Worm (Caenorhabditis elegans): ENCODE data around the gene xpo-3.

- TF ChIP-seq ztf-16 (tag; optimal IDR thresholded peaks at IDR 0.05) (no peak), pax-1 (tag; optimal IDR thresholded peaks at IDR 0.05) (no peak), tbx-2 (tag; optimal IDR thresholded peaks at IDR 0.05) (no peak), pha-4 (tag; optimal IDR thresholded peaks at IDR 0.05) (no peak), nhr-11 (tag; optimal IDR thresholded peaks at IDR 0.05) (no peak), C08G9.2 (tag; optimal IDR thresholded peaks at IDR 0.05) (no peak)
Observed at ce11 chrIV:7938834-7939233, 15.0 kb upstream of the xpo-3 start, which contains the start of gene F20D12.7.

Data from whole organism, late embryonic.